Worm (Caenorhabditis elegans) whole organism, young adult: ENCODE results near the gene K09C6.3.

Source experiments
- B0019.2 ChIP-seq: fragments of 200-800 bp; sonication (Bioruptor generic); conservative IDR thresholded peaks from 2 replicates; pipeline ENCODE4 v1.3.6; 2022; ENCODE audit warnings: missing genetic modification reagents, missing genetic modification characterization, missing compliant biosample characterization
- C06A6.2 ChIP-seq: fragments of 200-800 bp; sonication (Bioruptor generic); conservative IDR thresholded peaks from 2 replicates; pipeline ENCODE4 v1.3.6; 2022; ENCODE audit warnings: missing genetic modification characterization, missing compliant biosample characterization
- D2030.7 ChIP-seq: fragments of 200-800 bp; sonication (Bioruptor generic); IDR thresholded peaks from 2 replicates; pipeline ENCODE4 v1.3.6; 2022; ENCODE audit warnings: missing genetic modification reagents, missing genetic modification characterization, missing compliant biosample characterization
- F23B12.7 ChIP-seq: sonication (generic microtip); optimal IDR thresholded peaks from 2 replicates; lab custom pipeline; 2017; ENCODE audit warnings: missing genetic modification characterization, mild to moderate bottlenecking, missing compliant biosample characterization, antibody characterized with exemption, moderate library complexity; ENCODE audit not compliant: insufficient read depth
- F37B4.10 ChIP-seq: fragments of 200-800 bp; sonication (Bioruptor generic); IDR thresholded peaks from 2 replicates; pipeline ENCODE4 v1.3.6; 2022; ENCODE audit warnings: missing genetic modification characterization, missing compliant biosample characterization
- F39B2.1 ChIP-seq: fragments of 200-800 bp; sonication (Bioruptor generic); IDR thresholded peaks from 2 replicates; pipeline ENCODE4 v1.3.6; 2022; ENCODE audit warnings: missing genetic modification reagents, missing genetic modification characterization, missing compliant biosample characterization
- F49E8.2 ChIP-seq: sonication (generic microtip); optimal IDR thresholded peaks from 3 replicates; lab custom pipeline; 2017; ENCODE audit warnings: missing genetic modification characterization, mild to moderate bottlenecking, missing compliant biosample characterization, antibody characterized with exemption, moderate library complexity; ENCODE audit not compliant: insufficient read depth
- F57A8.1 ChIP-seq: fragments of 200-800 bp; sonication (Bioruptor generic); optimal IDR thresholded peaks from 2 replicates; lab custom pipeline; 2018; ENCODE audit warnings: mild to moderate bottlenecking, missing genetic modification characterization, moderate library complexity, missing compliant biosample characterization
- K12H6.12 ChIP-seq: fragments of 200-800 bp; sonication (Bioruptor generic); optimal IDR thresholded peaks from 2 replicates; lab custom pipeline; 2018; ENCODE audit warnings: mild to moderate bottlenecking, missing genetic modification characterization, missing compliant biosample characterization
- T07F8.4 ChIP-seq: sonication (generic microtip); optimal IDR thresholded peaks from 2 replicates; lab custom pipeline; 2016; ENCODE audit warnings: mild to moderate bottlenecking, missing genetic modification characterization, moderate library complexity, missing compliant biosample characterization
- T26A5.8 ChIP-seq: sonication (generic microtip); optimal IDR thresholded peaks from 2 replicates; lab custom pipeline; 2016; ENCODE audit warnings: missing genetic modification characterization, missing compliant biosample characterization
- Y53G8AR.9 ChIP-seq: fragments of 200-800 bp; sonication (Bioruptor generic); conservative IDR thresholded peaks from 2 replicates; pipeline ENCODE4 v1.3.6; 2022; ENCODE audit warnings: missing genetic modification reagents, missing genetic modification characterization, missing compliant biosample characterization
- akir-1 ChIP-seq: fragments of 200-800 bp; sonication (Bioruptor generic); optimal IDR thresholded peaks from 2 replicates; lab custom pipeline; 2018; ENCODE audit warnings: mild to moderate bottlenecking, missing genetic modification characterization, moderate library complexity, missing compliant biosample characterization
- aptf-2 ChIP-seq: fragments of 200-800 bp; sonication (Bioruptor generic); conservative IDR thresholded peaks from 2 replicates; pipeline ENCODE4 v1.3.6; 2022; ENCODE audit warnings: missing genetic modification reagents, missing genetic modification characterization, missing compliant biosample characterization
- atf-7 ChIP-seq: sonication (generic microtip); optimal IDR thresholded peaks from 2 replicates; lab custom pipeline; 2017; ENCODE audit warnings: mild to moderate bottlenecking, missing genetic modification characterization, missing compliant biosample characterization
- athp-1 ChIP-seq: sonication (generic microtip); optimal IDR thresholded peaks from 2 replicates; lab custom pipeline; 2017; ENCODE audit warnings: mild to moderate bottlenecking, missing genetic modification characterization, missing compliant biosample characterization
- bed-2 ChIP-seq: fragments of 200-800 bp; sonication (Bioruptor generic); IDR thresholded peaks from 2 replicates; pipeline ENCODE4 v1.3.6; 2022; ENCODE audit warnings: missing genetic modification reagents, missing genetic modification characterization, missing compliant biosample characterization
- ceh-100 ChIP-seq: fragments of 200-800 bp; sonication (Bioruptor generic); IDR thresholded peaks from 2 replicates; pipeline ENCODE4 v1.3.6; 2022; ENCODE audit warnings: missing genetic modification reagents, missing genetic modification characterization, missing compliant biosample characterization
- ceh-40 ChIP-seq: fragments of 200-800 bp; sonication (Bioruptor generic); IDR thresholded peaks from 2 replicates; pipeline ENCODE4 v1.3.6; 2022; ENCODE audit warnings: missing genetic modification characterization, missing compliant biosample characterization
- ceh-79 ChIP-seq: sonication (generic microtip); optimal IDR thresholded peaks from 2 replicates; lab custom pipeline; 2017; ENCODE audit warnings: mild to moderate bottlenecking, missing genetic modification characterization, missing compliant biosample characterization
- chd-7 ChIP-seq: sonication (generic microtip); optimal IDR thresholded peaks from 2 replicates; lab custom pipeline; 2016; ENCODE audit warnings: mild to moderate bottlenecking, missing genetic modification characterization, moderate library complexity, missing compliant biosample characterization
- dox-1 ChIP-seq: fragments of 200-800 bp; sonication (Bioruptor generic); IDR thresholded peaks from 2 replicates; pipeline ENCODE4 v1.3.6; 2022; ENCODE audit warnings: missing genetic modification reagents, missing genetic modification characterization, missing compliant biosample characterization
- dpl-1 ChIP-seq: fragments of 150-350 bp; optimal IDR thresholded peaks from 2 replicates; lab custom pipeline; 2014; ENCODE audit warnings: missing biosample characterization, missing genetic modification reagents, missing genetic modification characterization
- ekl-4 ChIP-seq: fragments of 200-800 bp; sonication (Bioruptor generic); IDR thresholded peaks from 2 replicates; pipeline ENCODE4 v1.3.6; 2022; ENCODE audit warnings: missing genetic modification reagents, missing genetic modification characterization, missing compliant biosample characterization
- ets-4 ChIP-seq: fragments of 200-800 bp; sonication (Bioruptor generic); optimal IDR thresholded peaks from 2 replicates; lab custom pipeline; 2018; ENCODE audit warnings: mild to moderate bottlenecking, missing genetic modification characterization, missing compliant biosample characterization
- fkh-3 ChIP-seq: sonication (generic microtip); optimal IDR thresholded peaks from 2 replicates; lab custom pipeline; 2016; ENCODE audit warnings: mild to moderate bottlenecking, missing genetic modification characterization, missing compliant biosample characterization
- gei-17 ChIP-seq: fragments of 200-800 bp; sonication (Bioruptor generic); optimal IDR thresholded peaks from 2 replicates; lab custom pipeline; 2018; ENCODE audit warnings: mild to moderate bottlenecking, missing genetic modification characterization, missing compliant biosample characterization
- let-607 ChIP-seq, 2 experiments: fragments of 200-800 bp in 1 of 2; sonication (Bioruptor generic) in 1 of 2; sonication (generic microtip) in 1 of 2; optimal IDR thresholded peaks; 2 replicates each; lab custom pipeline; 2016 to 2018; ENCODE audit warnings: mild to moderate bottlenecking in 2 of 2, missing compliant biosample characterization in 2 of 2, missing genetic modification characterization in 2 of 2, moderate library complexity in 2 of 2, missing genotype in 1 of 2
- lin-54 ChIP-seq: fragments of 200-800 bp; sonication (Bioruptor generic); optimal IDR thresholded peaks from 2 replicates; lab custom pipeline; 2018; ENCODE audit warnings: mild to moderate bottlenecking, missing genetic modification characterization, missing compliant biosample characterization
- madf-10 ChIP-seq: sonication (generic microtip); optimal IDR thresholded peaks from 2 replicates; lab custom pipeline; 2016; ENCODE audit warnings: mild to moderate bottlenecking, missing genetic modification characterization, missing compliant biosample characterization
- madf-8 ChIP-seq: fragments of 200-800 bp; sonication (Bioruptor generic); conservative IDR thresholded peaks from 2 replicates; pipeline ENCODE4 v1.3.6; 2022; ENCODE audit warnings: missing genetic modification reagents, missing genetic modification characterization, missing compliant biosample characterization
- mel-28 ChIP-seq: sonication (generic microtip); optimal IDR thresholded peaks from 2 replicates; lab custom pipeline; 2016; ENCODE audit warnings: borderline replicate concordance, mild to moderate bottlenecking, missing genetic modification characterization, missing compliant biosample characterization
- nhr-120 ChIP-seq: fragments of 200-800 bp; sonication (Bioruptor generic); IDR thresholded peaks from 2 replicates; pipeline ENCODE4 v1.3.6; 2022; ENCODE audit warnings: missing genetic modification characterization, missing compliant biosample characterization
- nhr-179 ChIP-seq: sonication (generic microtip); optimal IDR thresholded peaks from 2 replicates; lab custom pipeline; 2016; ENCODE audit warnings: mild to moderate bottlenecking, missing genetic modification characterization, missing compliant biosample characterization
- nhr-27 ChIP-seq: fragments of 200-800 bp; sonication (Bioruptor generic); optimal IDR thresholded peaks from 2 replicates; lab custom pipeline; 2018; ENCODE audit warnings: mild to moderate bottlenecking, missing genetic modification characterization, moderate library complexity, missing compliant biosample characterization
- nhr-80 ChIP-seq: sonication (generic microtip); optimal IDR thresholded peaks from 2 replicates; lab custom pipeline; 2016; ENCODE audit warnings: missing genetic modification characterization, missing compliant biosample characterization
- pha-4 ChIP-seq: fragments of 150-350 bp; sonication (generic microtip); optimal IDR thresholded peaks from 2 replicates; lab custom pipeline; 2014; ENCODE audit warnings: missing biosample characterization, missing genetic modification reagents, missing genetic modification characterization
- rpc-1 ChIP-seq, 2 experiments: fragments of 150-350 bp in 1 of 2; sonication (generic microtip) in 1 of 2; optimal IDR thresholded peaks; 2 replicates each; lab custom pipeline; 2014 to 2018; ENCODE audit warnings: missing biosample characterization in 1 of 2, missing genetic modification characterization in 1 of 2, missing genetic modification reagents in 1 of 2, missing genotype in 1 of 2
- snpc-1.1 ChIP-seq: sonication (generic microtip); optimal IDR thresholded peaks from 2 replicates; lab custom pipeline; 2017; ENCODE audit warnings: missing genetic modification characterization, mild to moderate bottlenecking, missing compliant biosample characterization, antibody characterized with exemption, moderate library complexity, missing genotype, missing genetic modification reagents; ENCODE audit not compliant: insufficient read depth
- ztf-18 ChIP-seq: sonication (generic microtip); optimal IDR thresholded peaks from 2 replicates; lab custom pipeline; 2016; ENCODE audit warnings: missing genotype, mild to moderate bottlenecking, missing genetic modification characterization, missing compliant biosample characterization
- ztf-25 ChIP-seq: fragments of 200-800 bp; sonication (Bioruptor generic); IDR thresholded peaks from 2 replicates; pipeline ENCODE4 v1.3.6; 2022; ENCODE audit warnings: missing genetic modification reagents, missing genetic modification characterization, missing compliant biosample characterization
- ztf-3 ChIP-seq: fragments of 200-800 bp; sonication (Bioruptor generic); optimal IDR thresholded peaks from 2 replicates; lab custom pipeline; 2018; ENCODE audit warnings: mild to moderate bottlenecking, missing genetic modification characterization, missing compliant biosample characterization

The K09C6.3 gene

ce11 chrV:858841-859456 is 6.7 kb downstream of the K09C6.3 start (continued):
- TF ChIP-seq dox-1: peak; percentile 60
- TF ChIP-seq snpc-1.1 (tag; lab: Kevin White, UChicago): peak; percentile 90
- TF ChIP-seq madf-8 (GFP tag; lab: Robert Waterston, UW): peak; percentile 54
- no peak for TF ChIP-seq dpl-1 (GFP tag; lab: Kevin White, UChicago)
- TF ChIP-seq ceh-79 (tag; lab: Kevin White, UChicago): no peak
- TF ChIP-seq ekl-4: peak; percentile 38; the same call in 1 of the 2 replicates
- TF ChIP-seq ets-4 (GFP tag; lab: Kevin White, UChicago): no peak
- no peak for TF ChIP-seq bed-2
- TF ChIP-seq madf-10 (tag; lab: Kevin White, UChicago): no peak
- no peak for TF ChIP-seq nhr-80 (tag; lab: Kevin White, UChicago)
- no peak for TF ChIP-seq F37B4.10 (GFP tag; lab: Robert Waterston, UW)
- no peak for TF ChIP-seq nhr-27
- no peak for TF ChIP-seq fkh-3 (tag; lab: Kevin White, UChicago)
- TF ChIP-seq F39B2.1 (GFP tag; lab: Robert Waterston, UW): no peak
- TF ChIP-seq rpc-1 (optimal IDR thresholded peaks at IDR 0.05; lab: Kevin White, UChicago): peak; percentile 54
- peak; percentile 74 for TF ChIP-seq rpc-1 (tag; optimal IDR thresholded peaks at IDR 0.05; lab: Kevin White, UChicago)
- TF ChIP-seq nhr-120 (GFP tag; lab: Robert Waterston, UW): no peak
- no peak for TF ChIP-seq F49E8.2 (tag; lab: Kevin White, UChicago)
- TF ChIP-seq aptf-2 (GFP tag; lab: Robert Waterston, UW): no peak
- TF ChIP-seq let-607 (tag; optimal IDR thresholded peaks at IDR 0.05; lab: Kevin White, UChicago): no peak
- TF ChIP-seq K12H6.12 (tag; lab: Kevin White, UChicago): no peak
- no peak for TF ChIP-seq T07F8.4 (tag; lab: Kevin White, UChicago)
- no peak for TF ChIP-seq C06A6.2 (GFP tag; lab: Robert Waterston, UW)
- TF ChIP-seq Y53G8AR.9 (GFP tag; lab: Robert Waterston, UW): 0 out of 2 replicates have a peak, but pooled peaks have one; percentile 51
- TF ChIP-seq ztf-18 (tag; lab: Kevin White, UChicago): peak; percentile 11
- no peak for TF ChIP-seq chd-7 (tag; lab: Kevin White, UChicago)
- TF ChIP-seq pha-4 (tag; lab: Kevin White, UChicago): no peak
- TF ChIP-seq athp-1 (tag; lab: Kevin White, UChicago): no peak
- TF ChIP-seq F57A8.1 (GFP tag; lab: Kevin White, UChicago): no peak
- TF ChIP-seq akir-1 (GFP tag; lab: Kevin White, UChicago): no peak
- no peak for TF ChIP-seq ztf-3 (GFP tag; lab: Kevin White, UChicago)
- no peak for TF ChIP-seq B0019.2
- TF ChIP-seq mel-28 (tag; lab: Kevin White, UChicago): no peak
- no peak for TF ChIP-seq F23B12.7 (tag; lab: Kevin White, UChicago)
- no peak for TF ChIP-seq ceh-40
- peak; percentile 46; the same call in 1 of the 2 replicates for TF ChIP-seq ceh-100 (GFP tag; lab: Robert Waterston, UW)
- TF ChIP-seq ztf-25: no peak
- no peak for TF ChIP-seq lin-54 (GFP tag; lab: Kevin White, UChicago)

ce11 chrV:866729-867128 is 14.4 kb downstream of the K09C6.3 start, which contains the start of gene T02B11.3:
Gene T02B11.3 (minus strand): TSS chrV:866829.
- TF ChIP-seq ceh-40 (no peak), atf-7 (no peak), T26A5.8 (tag; lab: Kevin White, UChicago) (no peak), lin-54 (GFP tag; lab: Kevin White, UChicago) (no peak), C06A6.2 (GFP tag; lab: Robert Waterston, UW) (no peak), ets-4 (GFP tag; lab: Kevin White, UChicago) (no peak), mel-28 (tag; lab: Kevin White, UChicago) (no peak), nhr-179 (tag; lab: Kevin White, UChicago) (no peak), D2030.7 (GFP tag; lab: Robert Waterston, UW) (no peak), gei-17 (GFP tag; lab: Kevin White, UChicago) (no peak)
